Worm (Caenorhabditis elegans) whole organism, early embryonic: ENCODE data around the gene clec-83.

Experiments
- aly-1 ChIP-seq: sonication (generic microtip); optimal IDR thresholded peaks from 2 replicates; lab custom pipeline; 2016; ENCODE audit warnings: missing genetic modification characterization, missing compliant biosample characterization
- ama-1 ChIP-seq: fragments of 150-350 bp; optimal IDR thresholded peaks from 2 replicates; lab custom pipeline; 2014
- ceh-13 ChIP-seq: fragments of 200-800 bp; sonication (Bioruptor generic); optimal IDR thresholded peaks from 2 replicates; lab custom pipeline; 2018; ENCODE audit warnings: mild to moderate bottlenecking, missing genetic modification characterization, missing compliant biosample characterization
- ceh-36 ChIP-seq: sonication (generic microtip); optimal IDR thresholded peaks from 2 replicates; lab custom pipeline; 2016; ENCODE audit warnings: missing genetic modification characterization, inconsistent platforms, missing compliant biosample characterization
- flt-1 ChIP-seq: fragments of 200-800 bp; sonication (Bioruptor generic); IDR thresholded peaks from 2 replicates; pipeline ENCODE4 v1.3.6; 2022; ENCODE audit warnings: missing genetic modification characterization, missing compliant biosample characterization
- hmbx-1 ChIP-seq: sonication (generic microtip); optimal IDR thresholded peaks from 2 replicates; lab custom pipeline; 2016; ENCODE audit warnings: mild to moderate bottlenecking, missing genetic modification characterization, missing compliant biosample characterization
- hnd-1 ChIP-seq: sonication (generic microtip); optimal IDR thresholded peaks from 2 replicates; lab custom pipeline; 2016; ENCODE audit warnings: missing genetic modification characterization, missing compliant biosample characterization
- scrt-1 ChIP-seq: fragments of 200-800 bp; sonication (Bioruptor generic); IDR thresholded peaks from 2 replicates; pipeline ENCODE4 v1.3.6; 2022; ENCODE audit warnings: missing genetic modification characterization, missing compliant biosample characterization
- sea-1 ChIP-seq: fragments of 200-800 bp; sonication (Bioruptor generic); conservative IDR thresholded peaks from 2 replicates; pipeline ENCODE4 v1.3.6; 2022; ENCODE audit warnings: missing genetic modification characterization, missing compliant biosample characterization
- tbx-11 ChIP-seq: fragments of 200-800 bp; sonication (Bioruptor generic); IDR thresholded peaks from 2 replicates; pipeline ENCODE4 v1.3.6; 2022; ENCODE audit warnings: missing genetic modification characterization, missing compliant biosample characterization
- tbx-37 ChIP-seq: fragments of 200-800 bp; sonication (Bioruptor generic); conservative IDR thresholded peaks from 2 replicates; pipeline ENCODE4 v1.3.6; 2022; ENCODE audit warnings: missing genetic modification reagents, missing genetic modification characterization, missing compliant biosample characterization

DNA sequence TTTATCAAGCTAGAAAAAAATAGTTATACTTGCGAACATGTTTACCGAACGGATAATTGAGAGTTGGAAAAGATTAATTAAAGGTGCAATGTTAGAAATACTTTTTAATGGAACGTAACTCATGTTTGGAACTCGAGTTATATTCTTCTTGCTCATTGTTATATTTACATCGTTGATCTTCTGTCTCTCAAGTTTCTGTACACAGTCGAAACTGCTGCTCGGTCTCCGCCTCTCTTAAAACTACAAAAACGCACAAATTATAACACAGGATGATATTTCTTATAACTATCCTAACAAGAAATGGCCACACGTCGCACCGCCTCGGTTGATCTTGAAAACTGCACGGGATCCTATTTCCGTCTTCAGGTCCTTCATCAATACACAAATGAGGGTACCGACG lies 6.8 kb downstream of the clec-83 start, which contains the start of gene pudl-2:
- TF ChIP-seq hmbx-1 (tag; lab: Kevin White, UChicago) (no peak), ama-1 (lab: Kevin White, UChicago) (no peak), tbx-11 (GFP tag; lab: Robert Waterston, UW) (no peak), sea-1 (GFP tag; lab: Robert Waterston, UW) (no peak), hnd-1 (tag; lab: Kevin White, UChicago) (no peak), ceh-36 (tag; lab: Kevin White, UChicago) (no peak), scrt-1 (GFP tag; lab: Robert Waterston, UW) (no peak), flt-1 (GFP tag; lab: Robert Waterston, UW) (no peak), ceh-13 (GFP tag; lab: Kevin White, UChicago) (no peak), aly-1 (tag; lab: Kevin White, UChicago) (no peak), tbx-37 (GFP tag; lab: Robert Waterston, UW) (no peak)
